Worm (Caenorhabditis elegans) whole organism, L1 larva: ENCODE results near the gene F17C11.13.
A peak's percentile ranks its signal among the peaks of the same experiment; 100 is the strongest.

ENCODE experiments used
- alr-1 ChIP-seq: fragments of 200-800 bp; sonication (Bioruptor generic); optimal IDR thresholded peaks from 2 replicates; lab custom pipeline; 2018; ENCODE audit warnings: borderline replicate concordance, mild to moderate bottlenecking, missing genetic modification characterization, missing compliant biosample characterization
- blmp-1 ChIP-seq: fragments of 150-350 bp; optimal IDR thresholded peaks from 2 replicates; lab custom pipeline; 2014; ENCODE audit warnings: missing biosample characterization, missing genetic modification characterization
- ceh-8 ChIP-seq: fragments of 200-800 bp; sonication (Bioruptor generic); optimal IDR thresholded peaks from 2 replicates; lab custom pipeline; 2018; ENCODE audit warnings: mild to moderate bottlenecking, missing genetic modification characterization, moderate library complexity, missing compliant biosample characterization
- ceh-82 ChIP-seq, 3 experiments: fragments of 150-350 bp in 1 of 3; sonication (generic microtip) in 2 of 3; optimal IDR thresholded peaks; 2 replicates each; lab custom pipeline; 2014 to 2017; ENCODE audit warnings: missing biosample characterization in 3 of 3, missing genetic modification characterization in 3 of 3
- ceh-88 ChIP-seq: fragments of 200-800 bp; sonication (Bioruptor generic); IDR thresholded peaks from 2 replicates; pipeline ENCODE4 v1.3.6; 2022; ENCODE audit warnings: missing genetic modification characterization, missing compliant biosample characterization
- ceh-90 ChIP-seq: sonication (generic microtip); optimal IDR thresholded peaks from 2 replicates; lab custom pipeline; 2016; ENCODE audit warnings: missing genetic modification characterization, missing compliant biosample characterization
- ces-1 ChIP-seq: fragments of 150-350 bp; optimal IDR thresholded peaks from 2 replicates; lab custom pipeline; 2014; ENCODE audit warnings: missing biosample characterization, missing genetic modification reagents, missing genetic modification characterization
- dpl-1 ChIP-seq, 3 experiments: fragments of 150-350 bp in 2 of 3; sonication (generic microtip) in 1 of 3; optimal IDR thresholded peaks; 2 replicates each; lab custom pipeline; 2014 to 2017; ENCODE audit warnings: missing biosample characterization in 3 of 3, missing genetic modification characterization in 3 of 3, missing genetic modification reagents in 3 of 3
- dsc-1 ChIP-seq: sonication (generic microtip); optimal IDR thresholded peaks from 2 replicates; lab custom pipeline; 2016; ENCODE audit warnings: mild to moderate bottlenecking, missing genetic modification characterization, missing compliant biosample characterization
- efl-1 ChIP-seq, 4 experiments: fragments of 150-350 bp; optimal IDR thresholded peaks in 3 of 4; peaks in 1 of 4; 1 replicate in 1 of 4; 2 replicates in 3 of 4; lab custom pipeline; 2014; ENCODE audit warnings: missing biosample characterization in 2 of 4, missing genetic modification characterization in 2 of 4, missing genetic modification reagents in 2 of 4
- egl-27 ChIP-seq, 2 experiments: fragments of 150-350 bp in 1 of 2; sonication (generic microtip); optimal IDR thresholded peaks; 3 replicates each; lab custom pipeline; 2017 to 2018; ENCODE audit warnings: missing biosample characterization in 2 of 2, missing genetic modification characterization in 2 of 2, missing genetic modification reagents in 2 of 2
- elt-2 ChIP-seq: sonication (generic microtip); optimal IDR thresholded peaks from 2 replicates; lab custom pipeline; 2016; ENCODE audit warnings: missing genetic modification characterization, mild to moderate bottlenecking, inconsistent platforms, missing compliant biosample characterization, missing genetic modification reagents
- elt-3 ChIP-seq, 6 experiments: fragments of 150-350 bp in 1 of 6; sonication (generic microtip); optimal IDR thresholded peaks; 2 replicates each; lab custom pipeline; 2017 to 2018; ENCODE audit warnings: missing biosample characterization in 6 of 6, missing genetic modification characterization in 6 of 6, inconsistent platforms in 1 of 6
- fkh-10 ChIP-seq: sonication (generic microtip); optimal IDR thresholded peaks from 2 replicates; lab custom pipeline; 2017; ENCODE audit warnings: missing biosample characterization, missing genetic modification reagents, missing genetic modification characterization
- fkh-4 ChIP-seq: sonication (generic microtip); optimal IDR thresholded peaks from 2 replicates; lab custom pipeline; 2016; ENCODE audit warnings: missing compliant biosample characterization, missing genetic modification characterization, borderline replicate concordance
- fos-1 ChIP-seq: fragments of 150-350 bp; optimal IDR thresholded peaks from 2 replicates; lab custom pipeline; 2014; ENCODE audit warnings: missing biosample characterization, missing genetic modification characterization
- grh-1 ChIP-seq: fragments of 200-800 bp; sonication (Bioruptor generic); IDR thresholded peaks from 2 replicates; pipeline ENCODE4 v1.3.6; 2022; ENCODE audit warnings: missing genetic modification reagents, missing genetic modification characterization, missing compliant biosample characterization
- hlh-17 ChIP-seq: fragments of 200-800 bp; sonication (Bioruptor generic); optimal IDR thresholded peaks from 2 replicates; lab custom pipeline; 2018; ENCODE audit warnings: missing genetic modification characterization, mild to moderate bottlenecking, missing compliant biosample characterization, moderate library complexity, borderline replicate concordance
- hpl-2 ChIP-seq: fragments of 150-350 bp; optimal IDR thresholded peaks from 2 replicates; lab custom pipeline; 2014; ENCODE audit warnings: missing biosample characterization, missing genetic modification reagents, missing genetic modification characterization
- lin-15B ChIP-seq: fragments of 150-350 bp; sonication (generic microtip); optimal IDR thresholded peaks from 3 replicates; lab custom pipeline; 2014; ENCODE audit warnings: missing biosample characterization, missing genetic modification characterization
- lin-35 ChIP-seq, 2 experiments: fragments of 150-350 bp; optimal IDR thresholded peaks; 2 replicates each; lab custom pipeline; 2014; ENCODE audit warnings: missing biosample characterization in 2 of 2, missing genetic modification characterization in 2 of 2, missing genetic modification reagents in 2 of 2
- lin-39 ChIP-seq: fragments of 150-350 bp; optimal IDR thresholded peaks from 2 replicates; lab custom pipeline; 2014; ENCODE audit warnings: missing biosample characterization, missing genetic modification reagents, missing genetic modification characterization
- mab-9 ChIP-seq: fragments of 200-800 bp; sonication (Bioruptor generic); IDR thresholded peaks from 2 replicates; pipeline ENCODE4 v1.3.6; 2022; ENCODE audit warnings: missing genetic modification reagents, missing genetic modification characterization, missing compliant biosample characterization
- mef-2 ChIP-seq: fragments of 150-350 bp; optimal IDR thresholded peaks from 2 replicates; lab custom pipeline; 2014; ENCODE audit warnings: missing biosample characterization, missing genetic modification characterization
- nhr-12 ChIP-seq: sonication (generic microtip); optimal IDR thresholded peaks from 2 replicates; lab custom pipeline; 2017; ENCODE audit warnings: missing biosample characterization, missing genetic modification characterization
- nhr-20 ChIP-seq: sonication (generic microtip); optimal IDR thresholded peaks from 2 replicates; lab custom pipeline; 2016; ENCODE audit warnings: mild to moderate bottlenecking, missing genetic modification characterization, missing compliant biosample characterization
- nhr-77 ChIP-seq: fragments of 150-350 bp; optimal IDR thresholded peaks from 2 replicates; lab custom pipeline; 2014; ENCODE audit warnings: missing biosample characterization, missing genetic modification characterization
- nhr-84 ChIP-seq: sonication (generic microtip); optimal IDR thresholded peaks from 2 replicates; lab custom pipeline; 2017; ENCODE audit warnings: missing biosample characterization, missing genetic modification characterization
- nhr-85 ChIP-seq: sonication (generic microtip); peaks from one replicate; lab custom pipeline; 2016; ENCODE audit warnings: missing genetic modification characterization, inconsistent platforms, missing compliant biosample characterization
- pag-3 ChIP-seq: sonication (generic microtip); optimal IDR thresholded peaks from 2 replicates; lab custom pipeline; 2017; ENCODE audit warnings: missing genetic modification characterization, mild to moderate bottlenecking, missing compliant biosample characterization, antibody characterized with exemption, borderline replicate concordance; ENCODE audit not compliant: insufficient read depth
- pax-3 ChIP-seq: fragments of 200-800 bp; sonication (Bioruptor generic); optimal IDR thresholded peaks from 2 replicates; lab custom pipeline; 2018; ENCODE audit warnings: mild to moderate bottlenecking, missing genetic modification characterization, moderate library complexity, missing compliant biosample characterization
- rnt-1 ChIP-seq: sonication (generic microtip); optimal IDR thresholded peaks from 2 replicates; lab custom pipeline; 2016; ENCODE audit warnings: mild to moderate bottlenecking, missing genetic modification characterization, moderate library complexity, missing compliant biosample characterization
- skn-1 ChIP-seq: fragments of 150-350 bp; optimal IDR thresholded peaks from 2 replicates; lab custom pipeline; 2014; ENCODE audit warnings: missing biosample characterization, missing genetic modification characterization
- snpc-4 ChIP-seq: fragments of 150-350 bp; optimal IDR thresholded peaks from 2 replicates; lab custom pipeline; 2014; ENCODE audit warnings: missing biosample characterization, missing genetic modification characterization
- sptf-1 ChIP-seq: fragments of 150-350 bp; optimal IDR thresholded peaks from 2 replicates; lab custom pipeline; 2014; ENCODE audit warnings: missing biosample characterization, missing genetic modification characterization
- sup-37 ChIP-seq: fragments of 200-800 bp; sonication (Bioruptor generic); optimal IDR thresholded peaks from 2 replicates; lab custom pipeline; 2018; ENCODE audit warnings: mild to moderate bottlenecking, missing genetic modification characterization, missing compliant biosample characterization
- swsn-7 ChIP-seq: sonication (generic microtip); optimal IDR thresholded peaks from 2 replicates; lab custom pipeline; 2016; ENCODE audit warnings: missing genetic modification characterization, missing compliant biosample characterization
- tlp-1 ChIP-seq: fragments of 150-350 bp; optimal IDR thresholded peaks from 2 replicates; lab custom pipeline; 2014; ENCODE audit warnings: missing biosample characterization, missing genetic modification characterization
- unc-130 ChIP-seq: fragments of 150-350 bp; optimal IDR thresholded peaks from 2 replicates; lab custom pipeline; 2017; ENCODE audit warnings: missing biosample characterization, missing genetic modification characterization, inconsistent platforms
- unc-62 ChIP-seq: fragments of 150-350 bp; optimal IDR thresholded peaks from 2 replicates; lab custom pipeline; 2014; ENCODE audit warnings: missing biosample characterization, missing genetic modification reagents, missing genetic modification characterization
- unc-86 ChIP-seq: sonication (generic microtip); optimal IDR thresholded peaks from 2 replicates; lab custom pipeline; 2016; ENCODE audit warnings: missing genetic modification characterization, missing compliant biosample characterization
- unc-98 ChIP-seq: fragments of 200-800 bp; sonication (Bioruptor generic); IDR thresholded peaks from 2 replicates; pipeline ENCODE4 v1.3.6; 2022; ENCODE audit warnings: missing genetic modification characterization, missing compliant biosample characterization
- xbp-1 ChIP-seq: sonication (generic microtip); optimal IDR thresholded peaks from 2 replicates; lab custom pipeline; 2016; ENCODE audit warnings: missing genetic modification characterization, missing compliant biosample characterization
- zag-1 ChIP-seq: fragments of 150-350 bp; optimal IDR thresholded peaks from 2 replicates; lab custom pipeline; 2014; ENCODE audit warnings: missing biosample characterization, missing genetic modification characterization
- ztf-4 ChIP-seq: fragments of 150-350 bp; optimal IDR thresholded peaks from 2 replicates; lab custom pipeline; 2014; ENCODE audit warnings: missing biosample characterization, missing genetic modification characterization

Gene F17C11.13

DNA sequence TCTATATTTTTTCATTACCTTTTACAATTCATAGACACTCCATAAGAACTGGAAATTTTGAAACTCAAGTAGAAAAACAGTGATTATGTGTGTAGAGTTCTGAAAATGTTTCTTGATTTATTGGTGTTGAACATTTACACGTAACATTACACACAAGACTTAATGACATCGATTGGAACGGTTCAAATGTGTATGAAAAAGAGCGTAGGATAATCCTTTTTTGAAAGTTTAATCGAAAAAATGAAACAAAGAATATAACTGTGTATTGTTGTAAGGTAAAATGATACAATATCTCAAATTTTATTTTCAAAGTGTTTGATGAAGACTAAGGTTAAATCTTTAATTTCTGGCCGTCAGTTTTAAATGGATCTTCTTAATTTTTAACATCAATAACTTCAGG lies 25.4 kb downstream of the F17C11.13 start, which contains the start of gene fig-1:
TSS of gene fig-1 (minus strand) at position 101 of the 400 bp plus-strand sequence.
- TF ChIP-seq unc-98 (no peak), skn-1 (tag; lab: Kevin White, UChicago) (no peak), unc-62 (GFP tag; lab: Kevin White, UChicago) (no peak), hlh-17 (GFP tag; lab: Kevin White, UChicago) (no peak), ceh-90 (no peak), nhr-20 (no peak), fos-1 (tag; lab: Kevin White, UChicago) (no peak), efl-1 (optimal IDR thresholded peaks at IDR 0.05; lab: Kevin White, UChicago) (no peak), efl-1 (GFP tag; optimal IDR thresholded peaks at IDR 0.05 in 1 of 2; lab: Kevin White, UChicago) (no peak), lin-39 (tag; lab: Kevin White, UChicago) (no peak), grh-1 (no peak), zag-1 (tag; lab: Kevin White, UChicago) (no peak)

DNA sequence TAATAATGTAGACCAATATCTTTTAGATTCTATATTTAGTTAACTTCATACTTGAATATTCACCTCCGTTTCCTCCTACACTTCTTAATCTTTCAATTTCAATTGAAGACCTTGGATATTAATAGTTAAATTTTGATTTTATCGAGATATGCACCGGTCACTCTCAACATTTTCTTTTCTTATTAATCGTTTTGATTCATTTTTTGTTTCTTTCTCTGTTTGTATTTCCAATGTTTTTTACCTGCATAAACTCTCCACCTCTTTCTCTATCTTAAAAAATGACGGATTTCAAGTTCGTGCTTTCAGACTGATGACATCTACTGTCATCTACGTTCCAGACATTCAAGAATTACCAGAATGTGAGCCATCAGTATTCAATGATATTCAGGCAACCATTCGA lies 36.1 kb downstream of the F17C11.13 start, which contains the start of gene frpr-9:
TSS of gene frpr-9 (plus strand) at position 301 of the 400 bp plus-strand sequence.
- TF ChIP-seq xbp-1 (tag; lab: Kevin White, UChicago) (no peak), tlp-1 (no peak), lin-35 (GFP tag; optimal IDR thresholded peaks at IDR 0.05; lab: Kevin White, UChicago) (no peak), pag-3 (tag; lab: Kevin White, UChicago) (no peak), nhr-77 (tag; lab: Kevin White, UChicago) (no peak), nhr-84 (tag; lab: Kevin White, UChicago) (no peak), ztf-4 (tag; lab: Kevin White, UChicago) (no peak), mef-2 (tag; lab: Kevin White, UChicago) (no peak), grh-1 (no peak), blmp-1 (no peak), dsc-1 (no peak), ceh-8 (GFP tag; lab: Kevin White, UChicago) (no peak), swsn-7 (tag; lab: Kevin White, UChicago) (no peak), egl-27 (tag; optimal IDR thresholded peaks at IDR 0.05; lab: Kevin White, UChicago) (no peak), ceh-82 (tag; optimal IDR thresholded peaks at IDR 0.05; lab: Kevin White, UChicago) (no peak), lin-15B (no peak), dpl-1 (GFP tag; optimal IDR thresholded peaks at IDR 0.05; lab: Kevin White, UChicago) (no peak), nhr-12 (tag; lab: Kevin White, UChicago) (no peak), elt-2 (tag; lab: Kevin White, UChicago) (no peak), elt-3 (tag; optimal IDR thresholded peaks at IDR 0.05; lab: Kevin White, UChicago) (no peak)

DNA sequence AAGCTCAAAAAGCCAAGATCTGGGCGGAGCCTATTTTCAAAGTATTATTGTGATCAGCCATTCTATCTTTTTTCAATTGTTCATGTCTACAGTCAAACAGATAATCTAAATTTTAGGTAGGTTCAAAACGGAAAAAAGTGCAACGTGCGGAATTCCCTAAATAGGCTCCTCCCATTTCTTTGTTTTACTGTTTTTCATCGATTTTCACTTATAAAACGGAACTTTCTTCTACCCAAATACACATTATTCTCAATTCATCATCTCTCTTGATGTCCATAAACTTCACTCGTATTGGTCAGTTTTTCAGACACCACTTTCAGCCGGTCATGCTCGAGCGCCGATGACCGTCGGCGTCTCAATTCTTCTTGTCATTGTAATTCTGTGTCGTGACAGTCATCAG lies 43.1 kb downstream of the F17C11.13 start, which contains the start of gene F53B7.7:
TSS of gene F53B7.7 (plus strand) at position 301 of the 400 bp plus-strand sequence.
- TF ChIP-seq nhr-85 (peak; percentile 53), pag-3 (tag; lab: Kevin White, UChicago) (no peak)

DNA sequence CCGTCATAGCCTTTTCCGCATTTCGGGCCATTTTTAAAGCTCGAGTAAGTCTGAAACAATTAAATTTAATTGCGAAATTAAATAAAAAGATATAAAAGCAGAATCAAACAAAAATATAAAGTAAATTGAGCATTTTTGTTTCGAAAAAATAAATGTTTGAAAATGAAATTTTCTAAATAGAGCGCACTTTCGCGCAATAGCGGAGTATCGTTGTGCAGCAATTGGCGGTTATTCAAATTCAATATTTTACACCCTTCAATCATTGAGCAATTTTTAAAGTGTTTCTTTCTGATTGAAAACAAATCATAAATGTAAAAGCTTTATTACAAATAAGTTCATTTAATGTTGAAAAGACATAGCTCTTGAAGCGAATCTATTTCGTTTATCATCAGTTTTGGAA lies 44.9 kb downstream of the F17C11.13 start, which contains the start of gene isy-1:
TSS of gene isy-1 (minus strand) at position 50 of the 400 bp plus-strand sequence.
- TF ChIP-seq sptf-1 (tag; lab: Kevin White, UChicago) = no peak
- TF ChIP-seq grh-1 = no peak; the same call in 1 of the 2 replicates
- TF ChIP-seq ces-1 (GFP tag; lab: Kevin White, UChicago) = no peak
- TF ChIP-seq fkh-4 (tag; lab: Kevin White, UChicago) = no peak
- peak; percentile 37 to 75 (median 71) for TF ChIP-seq ceh-82 (tag; optimal IDR thresholded peaks at IDR 0.05; lab: Kevin White, UChicago)
- TF ChIP-seq unc-130 (tag; lab: Kevin White, UChicago) = peak; percentile 43
- no peak for TF ChIP-seq hpl-2
- no peak for TF ChIP-seq nhr-12 (tag; lab: Kevin White, UChicago)
- TF ChIP-seq fkh-10 = peak; percentile 26
- TF ChIP-seq mab-9 = no peak
- peak; percentile 69 for TF ChIP-seq rnt-1 (tag; lab: Kevin White, UChicago)
- TF ChIP-seq sup-37 = no peak
- peak; percentile 45 for TF ChIP-seq unc-86 (tag; lab: Kevin White, UChicago)
- peak; percentile 24 for TF ChIP-seq pax-3
- TF ChIP-seq elt-2 (tag; lab: Kevin White, UChicago) = no peak
- peak; percentile 90 to 96 for TF ChIP-seq efl-1 (optimal IDR thresholded peaks at IDR 0.05; lab: Kevin White, UChicago)
- TF ChIP-seq efl-1 (GFP tag; optimal IDR thresholded peaks at IDR 0.05 in 1 of 2; lab: Kevin White, UChicago) = peak; percentile 95 to 99
- peak; percentile 70 for TF ChIP-seq snpc-4
- no peak for TF ChIP-seq ceh-88 (GFP tag; lab: Robert Waterston, UW)
- peak; percentile 93 for TF ChIP-seq blmp-1
- TF ChIP-seq lin-39 (tag; lab: Kevin White, UChicago) = no peak
- TF ChIP-seq hlh-17 (GFP tag; lab: Kevin White, UChicago) = no peak
- peak in 2 of 6 experiments; percentile 31 to 59 for TF ChIP-seq elt-3 (tag; optimal IDR thresholded peaks at IDR 0.05; lab: Kevin White, UChicago)
- no peak for TF ChIP-seq alr-1
